Fruit fly (Drosophila melanogaster): ENCODE measurements around the gene CG13460.

DNA sequence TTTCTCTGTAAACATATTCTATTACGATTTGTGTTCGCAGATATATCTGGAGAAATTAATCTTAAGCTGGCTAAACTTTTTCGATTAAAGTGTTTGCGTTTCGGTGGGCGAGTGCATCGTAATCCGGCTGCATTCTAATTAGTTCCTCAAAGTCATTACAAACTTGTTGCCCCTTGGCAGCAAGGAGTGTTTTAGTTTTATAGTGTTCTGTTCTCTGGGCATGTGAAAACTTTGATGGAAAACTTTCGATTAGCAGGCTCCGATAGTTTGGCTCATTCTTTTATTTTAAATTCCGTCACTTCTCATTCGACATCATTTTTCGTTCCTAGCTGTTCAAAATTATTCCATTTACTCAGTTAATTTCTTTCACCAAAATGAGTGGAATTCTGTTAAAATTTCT, 38.3 kb downstream of the CG13460 start, which contains the start of gene CG32148:
- no peak for TF ChIP-seq pad (GFP tag; optimal IDR thresholded peaks at IDR 0.05)
- TF ChIP-seq CG11617 (GFP tag; optimal IDR thresholded peaks at IDR 0.05) = no peak
- no peak for TF ChIP-seq kay (GFP tag; ENCODE audit: borderline replicate concordance)
- TF ChIP-seq tj (GFP tag; optimal IDR thresholded peaks at IDR 0.05) = no peak
- TF ChIP-seq ovo (GFP tag; optimal IDR thresholded peaks at IDR 0.05) = no peak
- TF ChIP-seq cic (GFP tag; optimal IDR thresholded peaks at IDR 0.05) = no peak
- no peak for TF ChIP-seq CG5204 (GFP tag; optimal IDR thresholded peaks at IDR 0.05)
- TF ChIP-seq Clk (GFP tag; optimal IDR thresholded peaks at IDR 0.05) = no peak

Measured in whole organism, adult.